ENCODE assay signal across 1 fruit fly cellular context in the genomic region with DNA sequence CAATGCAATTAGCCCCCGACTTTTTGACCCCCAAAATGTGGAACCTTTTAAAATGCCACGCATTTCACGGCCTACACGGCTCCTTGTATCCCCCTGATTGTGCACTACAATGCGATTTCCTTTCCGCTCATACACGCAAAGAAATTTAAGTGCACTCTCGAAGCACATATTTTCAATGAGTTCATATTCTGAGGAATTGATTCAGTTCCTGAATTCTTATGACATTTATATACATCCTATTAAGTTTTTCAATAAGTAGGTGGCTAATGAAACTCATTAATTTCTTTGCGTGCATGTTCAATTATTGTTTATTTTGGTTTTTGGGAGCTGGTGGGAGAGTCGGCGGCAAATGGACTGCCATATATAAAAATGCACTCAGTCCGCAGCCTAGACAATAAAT.
TF ChIP-seq lines count a peak whose summit lies in the region.

No protein-coding gene starts in this region.

TF ChIP-seq in whole organism, embryonic, 481 proteins besides CTCF, POLR2A, EP300 and RAD21 (continued from another document and continues in another):
- TF ChIP-seq D19B (GFP tag; optimal IDR thresholded peaks at IDR 0.05; lab: Kevin White, UChicago) (no peak), Meics (GFP tag; optimal IDR thresholded peaks at IDR 0.05; lab: Kevin White, UChicago) (no peak), CoRest (tag; optimal IDR thresholded peaks at IDR 0.05; lab: Kevin White, UChicago) (peak; percentile 72), croc (GFP tag; conservative IDR thresholded peaks at IDR 0.05; lab: Robert Waterston, UW) (peak; percentile 77), MESR4 (GFP tag; optimal IDR thresholded peaks at IDR 0.05; lab: Kevin White, UChicago) (no peak), dimm (GFP tag; IDR thresholded peaks at IDR 0.05; lab: Robert Waterston, UW) (no peak), CG17802 (tag; optimal IDR thresholded peaks at IDR 0.05; lab: Kevin White, UChicago) (peak; percentile 55), CG34422 (GFP tag; IDR thresholded peaks at IDR 0.05; lab: Robert Waterston, UW) (peak; percentile 65; the same call in 2 of the 3 replicates), amos (GFP tag; IDR thresholded peaks at IDR 0.05; lab: Robert Waterston, UW; ENCODE audit: partially characterized antibody) (no peak), pita (GFP tag; optimal IDR thresholded peaks at IDR 0.05; lab: Kevin White, UChicago) (no peak), Doc3 (GFP tag; IDR thresholded peaks at IDR 0.05; lab: Robert Waterston, UW; ENCODE audit: partially characterized antibody) (no peak), CG11398 (GFP tag; optimal IDR thresholded peaks at IDR 0.05; lab: Kevin White, UChicago) (peak; percentile 56), CG9932 (GFP tag; IDR thresholded peaks at IDR 0.05; lab: Robert Waterston, UW) (no peak), CG12391 (tag; optimal IDR thresholded peaks at IDR 0.05; lab: Kevin White, UChicago) (peak; percentile 76), ci (GFP tag; IDR thresholded peaks at IDR 0.05; lab: Robert Waterston, UW) (peak; percentile 85; the same call in 2 of the 3 replicates), CG14860 (GFP tag; IDR thresholded peaks at IDR 0.05; lab: Robert Waterston, UW; ENCODE audit: partially characterized antibody) (no peak), sob (GFP tag; IDR thresholded peaks at IDR 0.05; lab: Robert Waterston, UW) (no peak; the same call in 1 of the 2 replicates), pzg (GFP tag; optimal IDR thresholded peaks at IDR 0.05; lab: Kevin White, UChicago) (no peak), sim (GFP tag; IDR thresholded peaks at IDR 0.05; lab: Robert Waterston, UW) (peak; percentile 52; the same call in 1 of the 2 replicates), Optix (GFP tag; IDR thresholded peaks at IDR 0.05; lab: Robert Waterston, UW) (peak; percentile 62; the same call in 2 of the 3 replicates), CG34224 (GFP tag; IDR thresholded peaks at IDR 0.05; lab: Robert Waterston, UW; ENCODE audit: partially characterized antibody) (no peak), dpn (GFP tag; optimal IDR thresholded peaks at IDR 0.05; lab: Kevin White, UChicago) (peak; percentile 43 to 53), vvl (GFP tag; IDR thresholded peaks at IDR 0.05; lab: Robert Waterston, UW) (peak; percentile 84), CG18262 (tag; optimal IDR thresholded peaks at IDR 0.05; lab: Kevin White, UChicago) (peak; percentile 88), seq (GFP tag; IDR thresholded peaks at IDR 0.05; lab: Robert Waterston, UW) (no peak), H2.0 (GFP tag; IDR thresholded peaks at IDR 0.05; lab: Robert Waterston, UW) (0 out of 2 replicates have a peak, but pooled peaks have one; percentile 42), CG4730 (GFP tag; IDR thresholded peaks at IDR 0.05; lab: Robert Waterston, UW) (no peak), CG34376 (GFP tag; optimal IDR thresholded peaks at IDR 0.05; lab: Kevin White, UChicago) (no peak), HLH3B (GFP tag; IDR thresholded peaks at IDR 0.05; lab: Robert Waterston, UW) (peak; percentile 47; the same call in 1 of the 2 replicates), Bgb (GFP tag; IDR thresholded peaks at IDR 0.05; lab: Robert Waterston, UW; ENCODE audit: partially characterized antibody) (no peak), hb (GFP tag; IDR thresholded peaks at IDR 0.05; lab: Robert Waterston, UW; ENCODE audit: partially characterized antibody) (no peak), gfzf (GFP tag; optimal IDR thresholded peaks at IDR 0.05; lab: Kevin White, UChicago) (no peak), CG1603 (tag; optimal IDR thresholded peaks at IDR 0.05; lab: Kevin White, UChicago) (peak; percentile 88), CG31224 (GFP tag; IDR thresholded peaks at IDR 0.05; lab: Robert Waterston, UW) (no peak), pho (GFP tag; optimal IDR thresholded peaks at IDR 0.05; lab: Kevin White, UChicago) (no peak), Gsc (GFP tag; IDR thresholded peaks at IDR 0.05; lab: Robert Waterston, UW) (peak; percentile 45; the same call in 1 of the 2 replicates), dmrt99B (tag; optimal IDR thresholded peaks at IDR 0.05; lab: Kevin White, UChicago) (peak; percentile 75), ro (GFP tag; IDR thresholded peaks at IDR 0.05; lab: Robert Waterston, UW) (peak; percentile 21; the same call in 1 of the 2 replicates), danr (GFP tag; IDR thresholded peaks at IDR 0.05; lab: Robert Waterston, UW) (no peak), CG2116 (GFP tag; optimal IDR thresholded peaks at IDR 0.05; lab: Kevin White, UChicago) (no peak), pb (GFP tag; optimal IDR thresholded peaks at IDR 0.05; lab: Kevin White, UChicago) (peak; percentile 29), sens (GFP tag; lab: Kevin White, UChicago) (peak; percentile 96), CG1024 (GFP tag; IDR thresholded peaks at IDR 0.05; lab: Robert Waterston, UW) (peak; percentile 70), Doc2 (GFP tag; IDR thresholded peaks at IDR 0.05; lab: Robert Waterston, UW) (no peak), grau (tag; optimal IDR thresholded peaks at IDR 0.05; lab: Kevin White, UChicago) (peak; percentile 70), Elba2 (GFP tag; optimal IDR thresholded peaks at IDR 0.05; lab: Kevin White, UChicago) (peak; percentile 6), tup (GFP tag; optimal IDR thresholded peaks at IDR 0.05; lab: Kevin White, UChicago) (peak; percentile 81), CG4404 (GFP tag; IDR thresholded peaks at IDR 0.05; lab: Robert Waterston, UW) (peak; percentile 51; the same call in 1 of the 2 replicates), Bteb2 (GFP tag; optimal IDR thresholded peaks at IDR 0.05; lab: Kevin White, UChicago) (no peak), CG12299 (tag; optimal IDR thresholded peaks at IDR 0.05; lab: Kevin White, UChicago) (peak; percentile 16), CG17359 (tag; optimal IDR thresholded peaks at IDR 0.05; lab: Kevin White, UChicago) (peak; percentile 70), pfk (GFP tag; optimal IDR thresholded peaks at IDR 0.05; lab: Kevin White, UChicago) (no peak), Dp (GFP tag; optimal IDR thresholded peaks at IDR 0.05; lab: Kevin White, UChicago) (no peak), CG17186 (GFP tag; optimal IDR thresholded peaks at IDR 0.05; lab: Kevin White, UChicago) (no peak), bcd (GFP tag; optimal IDR thresholded peaks at IDR 0.05; lab: Kevin White, UChicago) (peak; percentile 59), lilli (GFP tag; optimal IDR thresholded peaks at IDR 0.05; lab: Kevin White, UChicago) (peak; percentile 35), stwl (tag; optimal IDR thresholded peaks at IDR 0.05; lab: Kevin White, UChicago) (peak; percentile 25), jigr1 (GFP tag; IDR thresholded peaks at IDR 0.05; lab: Robert Waterston, UW) (no peak), HLH4C (GFP tag; IDR thresholded peaks at IDR 0.05; lab: Robert Waterston, UW; ENCODE audit: partially characterized antibody) (no peak), CG30431 (GFP tag; optimal IDR thresholded peaks at IDR 0.05; lab: Kevin White, UChicago) (peak; percentile 66), sens-2 (GFP tag; IDR thresholded peaks at IDR 0.05; lab: Robert Waterston, UW) (peak; percentile 70), Hr3 (GFP tag; optimal IDR thresholded peaks at IDR 0.05; lab: Kevin White, UChicago) (peak; percentile 59), CG8290 (GFP tag; optimal IDR thresholded peaks at IDR 0.05; lab: Kevin White, UChicago) (peak; percentile 22), CG8290 (tag; optimal IDR thresholded peaks at IDR 0.05; lab: Kevin White, UChicago) (peak in 1 of 2 experiments; percentile 14), gcm (GFP tag; optimal IDR thresholded peaks at IDR 0.05; lab: Kevin White, UChicago) (peak; percentile 62), CG10147 (GFP tag; optimal IDR thresholded peaks at IDR 0.05; lab: Kevin White, UChicago) (no peak), mirr (GFP tag; optimal IDR thresholded peaks at IDR 0.05; lab: Kevin White, UChicago) (no peak), Fer1 (GFP tag; optimal IDR thresholded peaks at IDR 0.05; lab: Kevin White, UChicago) (no peak), CG2129 (GFP tag; IDR thresholded peaks at IDR 0.05; lab: Robert Waterston, UW; ENCODE audit: partially characterized antibody) (no peak), CG5245 (GFP tag; optimal IDR thresholded peaks at IDR 0.05; lab: Kevin White, UChicago) (peak; percentile 39), Scr (GFP tag; IDR thresholded peaks at IDR 0.05; lab: Robert Waterston, UW; ENCODE audit: partially characterized antibody) (no peak), schlank (tag; optimal IDR thresholded peaks at IDR 0.05; lab: Kevin White, UChicago) (no peak), odd (GFP tag; optimal IDR thresholded peaks at IDR 0.05; lab: Kevin White, UChicago) (no peak), CG6765 (GFP tag; optimal IDR thresholded peaks at IDR 0.05; lab: Kevin White, UChicago) (no peak), CG10366 (GFP tag; IDR thresholded peaks at IDR 0.05; lab: Robert Waterston, UW) (peak; percentile 59), Med (GFP tag; lab: Kevin White, UChicago) (peak; percentile 89), Atf3 (GFP tag; optimal IDR thresholded peaks at IDR 0.05; lab: Kevin White, UChicago) (peak; percentile 64), Hr39 (optimal IDR thresholded peaks at IDR 0.05; lab: Kevin White, UChicago) (no peak), Ets65A (GFP tag; lab: Kevin White, UChicago) (peak; percentile 95), CG11723 (GFP tag; optimal IDR thresholded peaks at IDR 0.05; lab: Kevin White, UChicago) (peak; percentile 33), ara (GFP tag; IDR thresholded peaks at IDR 0.05; lab: Robert Waterston, UW) (peak; percentile 82), Hmx (GFP tag; optimal IDR thresholded peaks at IDR 0.05; lab: Kevin White, UChicago) (no peak), grn (GFP tag; optimal IDR thresholded peaks at IDR 0.05; lab: Kevin White, UChicago) (no peak), CG3407 (GFP tag; optimal IDR thresholded peaks at IDR 0.05; lab: Kevin White, UChicago) (peak; percentile 73), GATAe (GFP tag; conservative IDR thresholded peaks at IDR 0.05; lab: Robert Waterston, UW) (no peak), CG7357 (GFP tag; IDR thresholded peaks at IDR 0.05; lab: Robert Waterston, UW) (peak; percentile 29; the same call in 1 of the 3 replicates), Mad (GFP tag; optimal IDR thresholded peaks at IDR 0.05; lab: Kevin White, UChicago) (peak; percentile 31), ind (GFP tag; optimal IDR thresholded peaks at IDR 0.05; lab: Kevin White, UChicago) (peak; percentile 54), tin (GFP tag; optimal IDR thresholded peaks at IDR 0.05; lab: Kevin White, UChicago) (peak; percentile 61), sna (GFP tag; IDR thresholded peaks at IDR 0.05; lab: Robert Waterston, UW; ENCODE audit: partially characterized antibody) (no peak), CHES-1-like (GFP tag; optimal IDR thresholded peaks at IDR 0.05; lab: Kevin White, UChicago) (peak; percentile 3), stc (GFP tag; IDR thresholded peaks at IDR 0.05; lab: Robert Waterston, UW) (no peak), gsb (GFP tag; IDR thresholded peaks at IDR 0.05; lab: Robert Waterston, UW) (no peak), H15 (GFP tag; IDR thresholded peaks at IDR 0.05; lab: Robert Waterston, UW) (peak; percentile 66; the same call in 2 of the 3 replicates), CG14014 (GFP tag; IDR thresholded peaks at IDR 0.05; lab: Robert Waterston, UW) (no peak), gem (tag; optimal IDR thresholded peaks at IDR 0.05; lab: Kevin White, UChicago) (peak; percentile 86), bigmax (GFP tag; optimal IDR thresholded peaks at IDR 0.05; lab: Kevin White, UChicago) (no peak), CG4854 (GFP tag; optimal IDR thresholded peaks at IDR 0.05; lab: Kevin White, UChicago) (no peak), Abd-B (GFP tag; optimal IDR thresholded peaks at IDR 0.05; lab: Kevin White, UChicago) (peak; percentile 34), CG18764 (GFP tag; optimal IDR thresholded peaks at IDR 0.05; lab: Kevin White, UChicago) (peak; percentile 60), Sry-δ (GFP tag; optimal IDR thresholded peaks at IDR 0.05; lab: Kevin White, UChicago) (peak; percentile 5), HmgD (GFP tag; optimal IDR thresholded peaks at IDR 0.05; lab: Kevin White, UChicago) (no peak), zen (tag; optimal IDR thresholded peaks at IDR 0.05; lab: Kevin White, UChicago) (peak; percentile 72), ems (GFP tag; optimal IDR thresholded peaks at IDR 0.05; lab: Kevin White, UChicago) (peak; percentile 28), zfh1 (GFP tag; IDR thresholded peaks at IDR 0.05; lab: Robert Waterston, UW) (peak; percentile 82), C15 (GFP tag; IDR thresholded peaks at IDR 0.05; lab: Robert Waterston, UW) (no peak), CG8944 (GFP tag; optimal IDR thresholded peaks at IDR 0.05; lab: Kevin White, UChicago) (peak; percentile 67), knrl (GFP tag; IDR thresholded peaks at IDR 0.05; lab: Robert Waterston, UW; ENCODE audit: partially characterized antibody) (no peak), dati (GFP tag; IDR thresholded peaks at IDR 0.05; lab: Robert Waterston, UW) (no peak), bab2 (GFP tag; optimal IDR thresholded peaks at IDR 0.05; lab: Kevin White, UChicago) (peak; percentile 74), btn (GFP tag; optimal IDR thresholded peaks at IDR 0.05; lab: Kevin White, UChicago) (peak; percentile 57), psq (GFP tag; optimal IDR thresholded peaks at IDR 0.05; lab: Kevin White, UChicago) (no peak), vfl (GFP tag; optimal IDR thresholded peaks at IDR 0.05; lab: Kevin White, UChicago) (no peak), Nf-YB (GFP tag; optimal IDR thresholded peaks at IDR 0.05; lab: Kevin White, UChicago) (peak; percentile 61), Side (GFP tag; optimal IDR thresholded peaks at IDR 0.05; lab: Kevin White, UChicago) (peak; percentile 71), CG16863 (GFP tag; optimal IDR thresholded peaks at IDR 0.05; lab: Kevin White, UChicago) (peak; percentile 61), CG6854 (GFP tag; optimal IDR thresholded peaks at IDR 0.05; lab: Kevin White, UChicago) (no peak), Eip74EF (GFP tag; optimal IDR thresholded peaks at IDR 0.05; lab: Kevin White, UChicago) (peak in 1 of 2 experiments; percentile 57), CG3995 (GFP tag; optimal IDR thresholded peaks at IDR 0.05; lab: Kevin White, UChicago) (no peak), CG9609 (GFP tag; optimal IDR thresholded peaks at IDR 0.05; lab: Kevin White, UChicago) (peak; percentile 55), Chrac-16 (GFP tag; optimal IDR thresholded peaks at IDR 0.05; lab: Kevin White, UChicago) (peak; percentile 70), CG16813 (GFP tag; IDR thresholded peaks at IDR 0.05; lab: Robert Waterston, UW; ENCODE audit: partially characterized antibody) (no peak), CG31388 (GFP tag; optimal IDR thresholded peaks at IDR 0.05; lab: Kevin White, UChicago) (peak; percentile 8), Lhr (GFP tag; optimal IDR thresholded peaks at IDR 0.05; lab: Kevin White, UChicago) (peak; percentile 56), CG6791 (GFP tag; IDR thresholded peaks at IDR 0.05; lab: Robert Waterston, UW; ENCODE audit: partially characterized antibody) (no peak), kni (GFP tag; optimal IDR thresholded peaks at IDR 0.05; lab: Kevin White, UChicago) (no peak)
